Worm (Caenorhabditis elegans) whole organism, early embryonic: ENCODE measurements around the gene col-115.
A peak's percentile ranks its signal among the peaks of the same experiment; 100 is the strongest.

Source experiments
- F13C5.2 ChIP-seq: sonication (generic microtip); optimal IDR thresholded peaks from 2 replicates; lab custom pipeline; 2017; ENCODE audit warnings: mild to moderate bottlenecking, missing genetic modification characterization, inconsistent platforms, missing compliant biosample characterization
- aly-1 ChIP-seq: sonication (generic microtip); optimal IDR thresholded peaks from 2 replicates; lab custom pipeline; 2016; ENCODE audit warnings: missing genetic modification characterization, missing compliant biosample characterization
- ama-1 ChIP-seq: fragments of 150-350 bp; optimal IDR thresholded peaks from 2 replicates; lab custom pipeline; 2014
- ceh-13 ChIP-seq: fragments of 200-800 bp; sonication (Bioruptor generic); optimal IDR thresholded peaks from 2 replicates; lab custom pipeline; 2018; ENCODE audit warnings: mild to moderate bottlenecking, missing genetic modification characterization, missing compliant biosample characterization
- ceh-36 ChIP-seq: sonication (generic microtip); optimal IDR thresholded peaks from 2 replicates; lab custom pipeline; 2016; ENCODE audit warnings: missing genetic modification characterization, inconsistent platforms, missing compliant biosample characterization
- ets-7 ChIP-seq: sonication (generic microtip); optimal IDR thresholded peaks from 2 replicates; lab custom pipeline; 2016; ENCODE audit warnings: missing genotype, missing genetic modification characterization, missing compliant biosample characterization
- flt-1 ChIP-seq: fragments of 200-800 bp; sonication (Bioruptor generic); IDR thresholded peaks from 2 replicates; pipeline ENCODE4 v1.3.6; 2022; ENCODE audit warnings: missing genetic modification characterization, missing compliant biosample characterization
- hmbx-1 ChIP-seq: sonication (generic microtip); optimal IDR thresholded peaks from 2 replicates; lab custom pipeline; 2016; ENCODE audit warnings: mild to moderate bottlenecking, missing genetic modification characterization, missing compliant biosample characterization
- hmg-4 ChIP-seq: fragments of 200-800 bp; sonication (Bioruptor generic); optimal IDR thresholded peaks from 2 replicates; lab custom pipeline; 2018; ENCODE audit warnings: mild to moderate bottlenecking, missing genetic modification characterization, missing compliant biosample characterization
- scrt-1 ChIP-seq: fragments of 200-800 bp; sonication (Bioruptor generic); IDR thresholded peaks from 2 replicates; pipeline ENCODE4 v1.3.6; 2022; ENCODE audit warnings: missing genetic modification characterization, missing compliant biosample characterization
- sea-1 ChIP-seq: fragments of 200-800 bp; sonication (Bioruptor generic); conservative IDR thresholded peaks from 2 replicates; pipeline ENCODE4 v1.3.6; 2022; ENCODE audit warnings: missing genetic modification characterization, missing compliant biosample characterization
- tbx-11 ChIP-seq: fragments of 200-800 bp; sonication (Bioruptor generic); IDR thresholded peaks from 2 replicates; pipeline ENCODE4 v1.3.6; 2022; ENCODE audit warnings: missing genetic modification characterization, missing compliant biosample characterization
- tbx-37 ChIP-seq: fragments of 200-800 bp; sonication (Bioruptor generic); conservative IDR thresholded peaks from 2 replicates; pipeline ENCODE4 v1.3.6; 2022; ENCODE audit warnings: missing genetic modification reagents, missing genetic modification characterization, missing compliant biosample characterization
- tra-4 ChIP-seq: sonication (generic microtip); optimal IDR thresholded peaks from 2 replicates; lab custom pipeline; 2017; ENCODE audit warnings: missing genetic modification characterization, missing compliant biosample characterization

DNA sequence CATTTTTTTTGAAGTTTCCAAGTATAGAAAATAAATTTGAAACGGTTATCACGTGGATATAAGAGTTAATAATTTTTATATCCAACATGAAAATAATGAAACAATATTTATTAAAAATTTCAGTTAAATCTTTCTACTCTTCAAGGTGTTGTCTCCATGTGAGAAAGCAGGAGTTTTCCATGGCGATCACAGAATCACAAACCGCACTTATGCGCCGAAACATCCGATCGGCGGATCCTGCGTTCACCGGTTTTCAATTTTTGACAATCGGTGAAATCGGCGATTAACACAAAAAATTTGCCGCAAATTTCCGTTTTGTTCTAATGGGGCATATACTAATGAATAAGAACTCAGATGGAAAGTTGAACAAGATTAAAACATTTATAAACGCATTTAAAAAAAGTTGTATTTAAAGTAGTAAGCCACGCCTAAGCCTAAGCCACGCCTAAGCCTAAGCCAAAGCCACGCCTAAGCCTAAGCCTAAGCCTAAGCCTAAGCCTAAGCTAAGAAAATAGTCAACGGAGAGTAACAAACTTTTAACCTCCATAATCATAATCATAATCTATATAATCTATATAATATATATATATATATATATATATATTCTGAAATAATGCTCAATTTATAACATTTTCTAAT, 33.7 kb downstream of the col-115 start, which contains the start of gene C26B2.2:
- no peak for TF ChIP-seq F13C5.2 (tag; lab: Kevin White, UChicago)
- no peak for TF ChIP-seq tbx-37 (GFP tag; lab: Robert Waterston, UW)
- peak; percentile 55 for TF ChIP-seq ceh-36
- no peak for TF ChIP-seq flt-1
- TF ChIP-seq ets-7 = no peak
- TF ChIP-seq aly-1 (tag; lab: Kevin White, UChicago) = no peak
- no peak for TF ChIP-seq ceh-13 (GFP tag; lab: Kevin White, UChicago)
- no peak for TF ChIP-seq hmg-4 (GFP tag; lab: Kevin White, UChicago)
- TF ChIP-seq sea-1 (GFP tag; lab: Robert Waterston, UW) = no peak
- no peak for TF ChIP-seq ama-1 (lab: Kevin White, UChicago)
- TF ChIP-seq tbx-11 (GFP tag; lab: Robert Waterston, UW) = no peak
- TF ChIP-seq scrt-1 (GFP tag; lab: Robert Waterston, UW) = no peak
- TF ChIP-seq hmbx-1 = no peak
- no peak for TF ChIP-seq tra-4 (tag; lab: Kevin White, UChicago)
